Worm (Caenorhabditis elegans) whole organism, L3 larva: ENCODE measurements around the gene T16G12.9.
"Not testable (repeated sequence)": the region's sequence is repeated elsewhere in the genome, so short reads cannot be mapped to it uniquely, and the experiment has no call there.

Experiments
- ama-1 ChIP-seq: fragments of 150-350 bp; optimal IDR thresholded peaks from 2 replicates; lab custom pipeline; 2018
- ceh-16 ChIP-seq: sonication (generic microtip); optimal IDR thresholded peaks from 2 replicates; lab custom pipeline; 2017; ENCODE audit warnings: missing biosample characterization, missing genetic modification characterization
- egl-27 ChIP-seq: sonication (generic microtip); optimal IDR thresholded peaks from 4 replicates; lab custom pipeline; 2017; ENCODE audit warnings: missing biosample characterization, missing genetic modification reagents, missing genetic modification characterization
- elt-2 ChIP-seq: sonication (generic microtip); optimal IDR thresholded peaks from 2 replicates; lab custom pipeline; 2016; ENCODE audit warnings: missing genetic modification reagents, mild to moderate bottlenecking, missing genetic modification characterization, missing compliant biosample characterization
- hmg-11 ChIP-seq: sonication (generic microtip); optimal IDR thresholded peaks from 2 replicates; lab custom pipeline; 2016; ENCODE audit warnings: missing genetic modification characterization, missing compliant biosample characterization
- lin-15B ChIP-seq: fragments of 150-350 bp; optimal IDR thresholded peaks from 2 replicates; lab custom pipeline; 2014; ENCODE audit warnings: missing biosample characterization, missing genetic modification characterization
- lin-39 ChIP-seq: fragments of 150-350 bp; optimal IDR thresholded peaks from 2 replicates; lab custom pipeline; 2018; ENCODE audit warnings: missing biosample characterization, missing genetic modification reagents, missing genetic modification characterization
- nhr-25 ChIP-seq: sonication (generic microtip); optimal IDR thresholded peaks from 2 replicates; lab custom pipeline; 2017; ENCODE audit warnings: missing biosample characterization, missing genetic modification characterization
- nhr-28 ChIP-seq: fragments of 150-350 bp; optimal IDR thresholded peaks from 2 replicates; lab custom pipeline; 2014; ENCODE audit warnings: missing biosample characterization, missing genetic modification characterization
- nhr-43 ChIP-seq: sonication (generic microtip); optimal IDR thresholded peaks from 2 replicates; lab custom pipeline; 2016; ENCODE audit warnings: mild to moderate bottlenecking, missing genetic modification characterization, missing compliant biosample characterization; ENCODE audit not compliant: poor library complexity, severe bottlenecking
- nhr-76 ChIP-seq: fragments of 150-350 bp; sonication (generic microtip); optimal IDR thresholded peaks from 5 replicates; lab custom pipeline; 2014; ENCODE audit warnings: missing biosample characterization, missing genetic modification characterization
- pha-4 ChIP-seq: fragments of 150-350 bp; optimal IDR thresholded peaks from 2 replicates; lab custom pipeline; 2014; ENCODE audit warnings: missing biosample characterization, missing genetic modification reagents, missing genetic modification characterization

DNA sequence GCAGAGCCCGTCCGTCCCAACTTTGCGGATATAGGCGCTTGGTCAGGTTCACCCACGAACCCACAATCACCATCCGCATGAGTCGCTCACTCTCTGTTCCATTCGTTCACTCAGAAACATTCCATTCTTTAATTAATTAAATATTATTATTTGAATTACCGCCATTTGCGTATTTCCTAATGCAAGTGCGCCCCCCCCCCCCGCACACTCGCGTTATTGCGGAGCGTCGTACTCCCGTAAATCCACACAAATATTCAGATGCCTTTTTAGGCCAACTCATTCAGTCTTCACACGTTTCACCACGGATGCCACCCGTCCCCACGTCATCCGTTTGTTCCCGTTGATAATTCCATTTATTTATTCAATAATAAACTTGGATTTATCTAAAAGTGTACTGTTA is 27.7 kb downstream of the T16G12.9 start, which contains the start of gene T16G12.3:
- not testable (repeated sequence) for TF ChIP-seq ceh-16; lin-15B (tag; lab: Kevin White, UChicago); elt-2 (tag; lab: Kevin White, UChicago); pha-4; nhr-28 (tag; lab: Kevin White, UChicago); ama-1 (lab: Kevin White, UChicago); lin-39 (tag; lab: Kevin White, UChicago); nhr-43; hmg-11 (tag; lab: Kevin White, UChicago); nhr-25 (tag; lab: Kevin White, UChicago); egl-27 (tag; lab: Kevin White, UChicago); nhr-76 (tag; lab: Kevin White, UChicago)
